Worm (Caenorhabditis elegans): Measurements from ENCODE around the gene alh-5.

The alh-5 gene

ce11 chrV:2004659-2005058 lies 5.3 kb upstream of the alh-5 start, which contains the start of gene cysl-4:
Gene cysl-4 (plus strand): TSS chrV:2004959.
- TF ChIP-seq him-1 (tag; optimal IDR thresholded peaks at IDR 0.05) (no peak), W03F9.2 (tag; optimal IDR thresholded peaks at IDR 0.05) (no peak), dao-5 (tag; optimal IDR thresholded peaks at IDR 0.05) (no peak)

- TF ChIP-seq W03F9.2 (tag; optimal IDR thresholded peaks at IDR 0.05) (no peak), dao-5 (tag; optimal IDR thresholded peaks at IDR 0.05) (no peak), him-1 (tag; optimal IDR thresholded peaks at IDR 0.05) (no peak)
Observed at ce11 chrV:2004229-2004628, 4.8 kb upstream of the alh-5 start, which contains the start of gene clec-206. Gene clec-206 (minus strand): TSS chrV:2004329.

- TF ChIP-seq him-1 (tag; optimal IDR thresholded peaks at IDR 0.05): no peak
- TF ChIP-seq dao-5 (tag; optimal IDR thresholded peaks at IDR 0.05): no peak
- no peak for TF ChIP-seq W03F9.2 (tag; optimal IDR thresholded peaks at IDR 0.05)
Observed at ce11 chrV:1998358-1998757, 1.0 kb downstream of the alh-5 start.

- no peak for TF ChIP-seq him-1 (tag; optimal IDR thresholded peaks at IDR 0.05)
Observed at ce11 chrV:1992515-1992968, 6.8 kb downstream of the alh-5 start, which contains the start of gene tnt-4. Gene tnt-4 (minus strand): TSS chrV:1992918.

DNA sequence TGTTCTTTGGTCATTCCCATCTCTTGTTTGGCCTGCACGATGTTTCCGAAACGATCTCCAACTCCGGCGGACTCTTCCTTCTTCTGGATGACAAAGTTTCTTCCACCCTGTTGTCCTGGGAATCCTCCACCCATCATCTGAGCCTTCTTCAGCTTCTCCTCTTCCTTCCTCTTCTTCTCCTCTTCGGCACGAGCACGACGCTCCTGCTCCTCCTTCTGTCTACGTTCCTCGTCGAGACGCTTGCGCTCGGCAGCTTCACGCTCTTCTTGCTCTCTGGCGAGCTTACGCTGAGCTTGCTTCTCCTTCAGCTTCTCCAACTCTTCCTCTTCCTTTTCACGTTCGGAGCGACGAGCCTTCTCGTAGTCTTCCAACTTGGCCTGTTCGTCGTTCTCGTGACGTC lies 8.0 kb downstream of the alh-5 start:
- TF ChIP-seq W03F9.2 (tag; optimal IDR thresholded peaks at IDR 0.05): no peak
- no peak for TF ChIP-seq him-1 (tag; optimal IDR thresholded peaks at IDR 0.05)
- TF ChIP-seq dao-5 (tag; optimal IDR thresholded peaks at IDR 0.05): no peak

DNA sequence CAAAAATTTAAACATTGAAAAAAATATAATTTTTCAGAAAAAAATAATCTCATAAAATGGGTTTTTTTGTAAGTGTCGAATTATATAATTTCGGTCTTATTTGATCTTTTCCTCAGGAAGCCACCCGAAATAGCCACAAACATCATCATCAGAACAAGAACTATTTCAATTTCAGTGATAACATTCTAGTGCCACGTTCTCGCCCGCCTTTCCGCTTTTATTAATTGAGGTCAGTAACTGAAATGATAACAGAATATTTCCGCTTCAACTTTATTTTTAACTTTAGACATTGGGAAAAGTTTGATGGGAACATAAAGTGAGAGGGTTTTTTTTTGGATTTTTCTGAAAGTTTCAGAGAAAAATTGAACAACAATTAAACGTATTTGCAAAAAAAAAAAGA lies 10.2 kb downstream of the alh-5 start:
- TF ChIP-seq dao-5 (tag; optimal IDR thresholded peaks at IDR 0.05): no peak
- no peak for TF ChIP-seq him-1 (tag; optimal IDR thresholded peaks at IDR 0.05)
- no peak for TF ChIP-seq W03F9.2 (tag; optimal IDR thresholded peaks at IDR 0.05)

DNA sequence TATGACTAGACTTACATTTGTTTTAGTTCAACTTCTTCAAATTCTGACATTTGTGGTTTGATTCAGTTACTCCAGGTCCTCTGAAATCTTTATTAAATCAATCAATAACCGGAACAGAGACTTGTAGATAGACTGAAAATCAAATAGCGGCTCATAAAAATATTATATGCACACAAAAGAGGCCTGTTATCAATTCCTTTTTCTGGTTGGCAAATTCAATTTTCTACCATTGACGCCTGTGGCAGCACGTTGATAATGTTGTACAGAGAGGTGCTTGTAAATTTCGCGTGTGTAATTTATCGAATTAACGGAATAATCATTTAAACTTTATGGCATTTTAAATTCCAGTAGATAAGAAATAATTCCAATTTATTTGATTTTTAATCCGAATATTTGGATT lies 12.4 kb downstream of the alh-5 start, which contains the start of gene T08B1.1:
TSS of gene T08B1.1 (minus strand) at position 92 of the 400 bp plus-strand sequence.
- TF ChIP-seq dao-5 (tag; optimal IDR thresholded peaks at IDR 0.05) (no peak), W03F9.2 (tag; optimal IDR thresholded peaks at IDR 0.05) (no peak), him-1 (tag; optimal IDR thresholded peaks at IDR 0.05) (no peak)

DNA sequence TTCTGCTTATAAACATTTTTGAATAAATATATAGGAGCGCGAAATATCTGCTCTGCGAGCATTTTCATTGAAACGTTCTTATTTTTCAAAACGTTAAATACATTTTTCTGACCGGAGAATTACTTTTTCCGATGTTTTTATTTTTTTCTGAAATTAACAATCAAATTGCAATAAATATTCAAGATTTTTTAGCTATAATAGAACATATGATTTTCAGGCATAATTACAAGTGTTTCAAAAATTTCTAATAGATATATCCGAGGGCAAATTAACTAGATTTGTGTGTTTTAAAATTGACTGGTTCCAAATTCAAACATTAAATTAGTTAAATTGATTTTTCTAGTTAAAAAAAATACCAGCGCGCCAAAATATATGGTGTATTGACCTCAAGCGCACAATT lies 20.4 kb downstream of the alh-5 start, which contains the start of gene T08B1.4:
TSS of gene T08B1.4 (plus strand) at position 301 of the 400 bp plus-strand sequence.
- TF ChIP-seq dao-5 (tag; optimal IDR thresholded peaks at IDR 0.05) (no peak), him-1 (tag; optimal IDR thresholded peaks at IDR 0.05) (no peak), W03F9.2 (tag; optimal IDR thresholded peaks at IDR 0.05) (no peak)

- TF ChIP-seq W03F9.2 (tag; optimal IDR thresholded peaks at IDR 0.05): no peak
- TF ChIP-seq dao-5 (tag; optimal IDR thresholded peaks at IDR 0.05): no peak
- no peak for TF ChIP-seq him-1 (tag; optimal IDR thresholded peaks at IDR 0.05)
Observed at ce11 chrV:1975049-1975448, 24.3 kb downstream of the alh-5 start, which contains the start of gene fbxa-201. Gene fbxa-201 (plus strand): TSS chrV:1975349.

- no peak for TF ChIP-seq W03F9.2 (tag; optimal IDR thresholded peaks at IDR 0.05)
- no peak for TF ChIP-seq him-1 (tag; optimal IDR thresholded peaks at IDR 0.05)
- no peak for TF ChIP-seq dao-5 (tag; optimal IDR thresholded peaks at IDR 0.05)
Observed at ce11 chrV:1969690-1970089, 29.7 kb downstream of the alh-5 start.

ce11 chrV:1969228-1969627 lies 30.2 kb downstream of the alh-5 start, which contains the start of gene acs-3:
Gene acs-3 (plus strand): TSS chrV:1969528.
- TF ChIP-seq W03F9.2 (tag; optimal IDR thresholded peaks at IDR 0.05) (no peak), dao-5 (tag; optimal IDR thresholded peaks at IDR 0.05) (no peak), him-1 (tag; optimal IDR thresholded peaks at IDR 0.05) (no peak)

DNA sequence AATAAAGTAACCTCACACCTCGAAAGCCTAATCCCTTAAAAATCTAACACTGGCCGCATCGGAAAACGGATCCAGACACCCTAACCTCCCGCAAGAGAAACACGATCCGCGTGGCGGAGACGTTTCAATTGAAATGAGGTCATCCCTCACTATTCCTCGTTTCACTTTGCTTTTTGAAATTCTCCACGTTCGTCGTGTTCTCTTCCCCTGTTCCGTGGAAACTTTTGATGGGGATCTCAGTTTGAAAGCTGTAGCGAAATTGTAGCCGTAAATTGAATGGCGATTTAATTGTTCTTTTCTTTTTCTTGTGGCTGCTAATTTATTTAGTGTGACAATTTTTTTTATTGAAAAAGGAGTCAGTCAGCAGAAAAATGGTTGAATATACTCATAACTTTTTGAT lies 30.6 kb downstream of the alh-5 start:
- no peak for TF ChIP-seq W03F9.2 (tag; optimal IDR thresholded peaks at IDR 0.05)
- no peak for TF ChIP-seq him-1 (tag; optimal IDR thresholded peaks at IDR 0.05)
- TF ChIP-seq dao-5 (tag; optimal IDR thresholded peaks at IDR 0.05): no peak

DNA sequence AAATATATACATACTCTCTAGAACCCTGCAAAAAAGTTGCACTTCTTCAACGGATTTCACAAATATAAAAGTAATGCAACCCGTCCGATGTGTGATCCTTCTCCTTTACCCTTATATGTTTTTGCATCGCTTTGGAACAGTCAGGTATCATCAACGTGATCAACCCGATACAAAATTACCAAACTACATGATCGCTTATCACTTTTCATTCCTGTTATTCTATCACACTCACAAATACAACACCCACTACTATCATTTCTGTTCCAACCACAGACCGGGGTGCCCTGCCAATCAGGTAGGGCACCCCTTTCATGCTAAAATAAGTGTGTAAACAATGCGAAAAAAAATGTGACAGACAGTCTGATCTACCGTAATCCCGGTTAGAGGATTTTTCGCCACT lies 32.4 kb downstream of the alh-5 start:
- TF ChIP-seq dao-5 (tag; optimal IDR thresholded peaks at IDR 0.05): no peak
- TF ChIP-seq W03F9.2 (tag; optimal IDR thresholded peaks at IDR 0.05): no peak
- TF ChIP-seq him-1 (tag; optimal IDR thresholded peaks at IDR 0.05): no peak

ce11 chrV:1964806-1965205 lies 34.6 kb downstream of the alh-5 start, which contains the start of gene srj-15:
Gene srj-15 (minus strand): TSS chrV:1964906.
- TF ChIP-seq him-1 (tag; optimal IDR thresholded peaks at IDR 0.05): no peak
- TF ChIP-seq dao-5 (tag; optimal IDR thresholded peaks at IDR 0.05): no peak
- no peak for TF ChIP-seq W03F9.2 (tag; optimal IDR thresholded peaks at IDR 0.05)

DNA sequence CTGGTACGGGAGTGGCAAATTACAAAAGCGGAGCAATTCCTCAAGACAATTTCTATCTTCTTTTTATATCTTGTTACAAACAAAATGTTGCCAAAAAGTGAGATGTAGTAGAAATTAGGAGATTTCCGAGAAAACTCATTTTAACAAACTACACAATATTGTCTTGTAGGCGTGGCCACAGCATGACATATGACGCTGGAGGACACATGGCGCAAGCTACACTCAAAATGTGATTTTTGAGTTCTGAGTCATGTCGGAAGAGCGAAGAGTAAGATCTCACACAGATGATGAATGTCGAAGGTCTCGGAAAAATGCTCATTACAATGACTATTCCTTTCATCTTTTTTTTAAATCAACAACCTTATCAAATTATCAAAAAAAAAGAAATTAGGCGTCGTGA lies 37.9 kb downstream of the alh-5 start, which contains the start of gene Y40B10B.1:
TSS of gene Y40B10B.1 (minus strand) at position 101 of the 400 bp plus-strand sequence.
- TF ChIP-seq W03F9.2 (tag; optimal IDR thresholded peaks at IDR 0.05) (no peak), dao-5 (tag; optimal IDR thresholded peaks at IDR 0.05) (no peak), him-1 (tag; optimal IDR thresholded peaks at IDR 0.05) (no peak)
